Worm (Caenorhabditis elegans) whole organism, L1 larva: ENCODE results near the gene T08A11.1.

Experiments used
- C34B4.2 ChIP-seq: sonication (generic microtip); optimal IDR thresholded peaks from 2 replicates; lab custom pipeline; 2017; ENCODE audit warnings: mild to moderate bottlenecking, missing genetic modification characterization, missing compliant biosample characterization
- ces-1 ChIP-seq: fragments of 150-350 bp; optimal IDR thresholded peaks from 2 replicates; lab custom pipeline; 2014; ENCODE audit warnings: missing biosample characterization, missing genetic modification reagents, missing genetic modification characterization
- fkh-10 ChIP-seq: sonication (generic microtip); optimal IDR thresholded peaks from 2 replicates; lab custom pipeline; 2017; ENCODE audit warnings: missing biosample characterization, missing genetic modification reagents, missing genetic modification characterization
- lin-39 ChIP-seq: fragments of 150-350 bp; optimal IDR thresholded peaks from 2 replicates; lab custom pipeline; 2014; ENCODE audit warnings: missing biosample characterization, missing genetic modification reagents, missing genetic modification characterization
- nhr-28 ChIP-seq: fragments of 150-350 bp; optimal IDR thresholded peaks from 2 replicates; lab custom pipeline; 2014; ENCODE audit warnings: missing biosample characterization, missing genetic modification characterization
- nhr-76 ChIP-seq: sonication (generic microtip); optimal IDR thresholded peaks from 2 replicates; lab custom pipeline; 2017; ENCODE audit warnings: missing biosample characterization, missing genetic modification characterization
- pag-3 ChIP-seq: sonication (generic microtip); optimal IDR thresholded peaks from 2 replicates; lab custom pipeline; 2017; ENCODE audit warnings: missing genetic modification characterization, mild to moderate bottlenecking, missing compliant biosample characterization, antibody characterized with exemption, borderline replicate concordance; ENCODE audit not compliant: insufficient read depth
- sox-4 ChIP-seq: sonication (generic microtip); optimal IDR thresholded peaks from 2 replicates; lab custom pipeline; 2016; ENCODE audit warnings: missing genetic modification characterization, missing compliant biosample characterization
- tlp-1 ChIP-seq: fragments of 150-350 bp; optimal IDR thresholded peaks from 2 replicates; lab custom pipeline; 2014; ENCODE audit warnings: missing biosample characterization, missing genetic modification characterization

- TF ChIP-seq tlp-1 (tag; lab: Kevin White, UChicago) (no peak), sox-4 (tag; lab: Kevin White, UChicago) (no peak), lin-39 (tag; lab: Kevin White, UChicago) (no peak), fkh-10 (GFP tag; lab: Kevin White, UChicago) (no peak), nhr-28 (tag; lab: Kevin White, UChicago) (no peak), ces-1 (GFP tag; lab: Kevin White, UChicago) (no peak), nhr-76 (tag; lab: Kevin White, UChicago) (no peak), C34B4.2 (tag; lab: Kevin White, UChicago) (no peak), pag-3 (tag; lab: Kevin White, UChicago) (no peak)
Measured at ce11 chrIII:4224722-4225121, 38.2 kb downstream of the T08A11.1 start.
